Worm (Caenorhabditis elegans): ENCODE measurements around the gene B0464.9.

Gene B0464.9

ce11 chrIII:9472464-9472863 is 6.9 kb downstream of the B0464.9 start:
- TF ChIP-seq lin-39 (tag; optimal IDR thresholded peaks at IDR 0.05) (no peak), elt-2 (tag; optimal IDR thresholded peaks at IDR 0.05) (peak; percentile 44)

ce11 chrIII:9474501-9474900 is 8.9 kb downstream of the B0464.9 start:
- peak; percentile 77 for TF ChIP-seq elt-2 (tag; optimal IDR thresholded peaks at IDR 0.05)
- no peak for TF ChIP-seq ztf-11 (tag; optimal IDR thresholded peaks at IDR 0.05)
- TF ChIP-seq jun-1 (tag; optimal IDR thresholded peaks at IDR 0.05), result peak; percentile 85
- peak; percentile 20 for TF ChIP-seq pqm-1 (tag; optimal IDR thresholded peaks at IDR 0.05)

- TF ChIP-seq hmg-11 (tag; optimal IDR thresholded peaks at IDR 0.05), result no peak
- TF ChIP-seq pqm-1 (tag; optimal IDR thresholded peaks at IDR 0.05), result peak; percentile 17
- TF ChIP-seq egl-5 (tag; optimal IDR thresholded peaks at IDR 0.05), result no peak
- TF ChIP-seq zag-1 (tag; optimal IDR thresholded peaks at IDR 0.05), result no peak
- peak; percentile 18 for TF ChIP-seq elt-2 (tag; optimal IDR thresholded peaks at IDR 0.05)
- TF ChIP-seq mdl-1 (tag; optimal IDR thresholded peaks at IDR 0.05), result no peak
- TF ChIP-seq ceh-9 (tag; optimal IDR thresholded peaks at IDR 0.05), result no peak
- TF ChIP-seq ceh-82 (tag; optimal IDR thresholded peaks at IDR 0.05), result no peak
Observed at ce11 chrIII:9476564-9476963, 11.0 kb downstream of the B0464.9 start.

ce11 chrIII:9482423-9482993 is 16.9 kb downstream of the B0464.9 start:
- no peak for TF ChIP-seq nhr-77 (tag; optimal IDR thresholded peaks at IDR 0.05)
- no peak for TF ChIP-seq ztf-4 (tag; optimal IDR thresholded peaks at IDR 0.05)
- TF ChIP-seq nhr-25 (tag; optimal IDR thresholded peaks at IDR 0.05), result peak; percentile 53
- peak; percentile 18 for TF ChIP-seq pha-4 (tag; optimal IDR thresholded peaks at IDR 0.05)

ce11 chrIII:9483716-9484115 is 18.1 kb downstream of the B0464.9 start:
- TF ChIP-seq lin-15B (tag; optimal IDR thresholded peaks at IDR 0.05), result peak; percentile 57
- peak; percentile 65 for TF ChIP-seq nfya-1 (tag; optimal IDR thresholded peaks at IDR 0.05; ENCODE audit: insufficient read depth)
- TF ChIP-seq lin-39 (tag; optimal IDR thresholded peaks at IDR 0.05), result peak; percentile 0
- TF ChIP-seq skn-1 (tag; optimal IDR thresholded peaks at IDR 0.05), result no peak

- TF ChIP-seq fkh-2 (tag; optimal IDR thresholded peaks at IDR 0.05), result no peak
- TF ChIP-seq nfya-1 (tag; optimal IDR thresholded peaks at IDR 0.05; ENCODE audit: insufficient read depth), result no peak
- TF ChIP-seq R02D3.7 (tag; optimal IDR thresholded peaks at IDR 0.05), result no peak
- no peak for TF ChIP-seq nhr-28 (tag; optimal IDR thresholded peaks at IDR 0.05)
- TF ChIP-seq nhr-76 (tag; optimal IDR thresholded peaks at IDR 0.05), result no peak
- no peak for TF ChIP-seq nhr-12 (tag; optimal IDR thresholded peaks at IDR 0.05)
- no peak for TF ChIP-seq skn-1 (tag; optimal IDR thresholded peaks at IDR 0.05)
- no peak for TF ChIP-seq lin-39 (tag; optimal IDR thresholded peaks at IDR 0.05)
- no peak for TF ChIP-seq mdl-1 (tag; optimal IDR thresholded peaks at IDR 0.05)
- TF ChIP-seq elt-3 (tag; optimal IDR thresholded peaks at IDR 0.05), result no peak
Observed at ce11 chrIII:9485373-9485772, 19.8 kb downstream of the B0464.9 start, which contains the start of gene bre-3. Gene bre-3, minus strand, starts transcription at chrIII:9485473.

ce11 chrIII:9487454-9487853 is 21.9 kb downstream of the B0464.9 start:
- TF ChIP-seq ceh-28 (tag; optimal IDR thresholded peaks at IDR 0.05), result peak; percentile 7
- TF ChIP-seq elt-2 (tag; optimal IDR thresholded peaks at IDR 0.05), result peak; percentile 81
- peak; percentile 10 for TF ChIP-seq jun-1 (tag; optimal IDR thresholded peaks at IDR 0.05)
- TF ChIP-seq pqm-1 (tag; optimal IDR thresholded peaks at IDR 0.05), result peak; percentile 87
- no peak for TF ChIP-seq nhr-77 (tag; optimal IDR thresholded peaks at IDR 0.05)
- peak; percentile 72 for TF ChIP-seq pha-4 (tag; optimal IDR thresholded peaks at IDR 0.05)

ce11 chrIII:9488027-9488426 is 22.5 kb downstream of the B0464.9 start:
- TF ChIP-seq ztf-4 (tag; optimal IDR thresholded peaks at IDR 0.05), result no peak
- TF ChIP-seq nhr-76 (tag; optimal IDR thresholded peaks at IDR 0.05), result no peak

ce11 chrIII:9488431-9488830 is 22.9 kb downstream of the B0464.9 start, which contains the start of gene nlp-36:
Gene nlp-36, plus strand, starts transcription at chrIII:9488731.
- TF ChIP-seq nhr-43 (tag; optimal IDR thresholded peaks at IDR 0.05; ENCODE audit: poor library complexity, severe bottlenecking) (no peak), mml-1 (tag; optimal IDR thresholded peaks at IDR 0.05) (no peak), lsy-12 (tag; optimal IDR thresholded peaks at IDR 0.05) (no peak)

Data from whole organism, L3 larva.